Fruit fly (Drosophila melanogaster) whole organism, wandering third instar larva: ENCODE data around the gene Rap1.
A peak's percentile ranks its signal among the peaks of the same experiment; 100 is the strongest.

Experiments
- Abd-B ChIP-seq: fragments of >200 bp; optimal IDR thresholded peaks from 2 replicates; lab custom pipeline; 2017; ENCODE audit warnings: missing biosample characterization, missing genetic modification characterization
- CG32264 ChIP-seq: fragments of 200-800 bp; sonication (Bioruptor generic); optimal IDR thresholded peaks from 2 replicates; lab custom pipeline; 2016; ENCODE audit warnings: missing biosample characterization, missing genetic modification characterization
- CG9705 ChIP-seq: fragments of 200-800 bp; sonication (Bioruptor generic); optimal IDR thresholded peaks from 2 replicates; lab custom pipeline; 2018; ENCODE audit warnings: missing biosample characterization, mild to moderate bottlenecking, missing genetic modification characterization
- CrebA ChIP-seq: fragments of 200-800 bp; sonication (Bioruptor generic); optimal IDR thresholded peaks from 2 replicates; lab custom pipeline; 2016; ENCODE audit warnings: missing biosample characterization, mild to moderate bottlenecking, missing genetic modification characterization, borderline replicate concordance
- Dfd ChIP-seq: fragments of >200 bp; optimal IDR thresholded peaks from 2 replicates; lab custom pipeline; 2017; ENCODE audit warnings: missing biosample characterization, missing genetic modification characterization
- Dif ChIP-seq: fragments of 200-275, 200-300 bp; sonication (Bioruptor generic); optimal IDR thresholded peaks from 2 replicates; lab custom pipeline; 2018; ENCODE audit warnings: missing biosample characterization, missing genetic modification characterization; ENCODE audit not compliant: partially characterized antibody
- GATAd ChIP-seq: sonication (Bioruptor generic); optimal IDR thresholded peaks from 2 replicates; lab custom pipeline; 2016; ENCODE audit warnings: missing biosample characterization, missing genetic modification characterization
- HLH106 ChIP-seq: fragments of 200-800 bp; optimal IDR thresholded peaks from 3 replicates; lab custom pipeline; 2019; ENCODE audit warnings: missing biosample characterization, mild to moderate bottlenecking, missing genetic modification characterization, moderate library complexity
- Hnf4 ChIP-seq: fragments of 200-800 bp; sonication (Bioruptor generic); optimal IDR thresholded peaks from 2 replicates; lab custom pipeline; 2016; ENCODE audit warnings: missing biosample characterization, mild to moderate bottlenecking, missing genetic modification characterization
- Hr78 ChIP-seq: fragments of >200 bp; optimal IDR thresholded peaks from 2 replicates; lab custom pipeline; 2017; ENCODE audit warnings: missing biosample characterization, missing genetic modification characterization
- Hr83 ChIP-seq: fragments of 200-300 bp; sonication (Bioruptor generic); optimal IDR thresholded peaks from 2 replicates; lab custom pipeline; 2016; ENCODE audit warnings: missing biosample characterization, mild to moderate bottlenecking, missing genetic modification characterization, moderate library complexity; ENCODE audit not compliant: poor library complexity, severe bottlenecking
- Jra ChIP-seq: sonication (Bioruptor generic); optimal IDR thresholded peaks from 2 replicates; lab custom pipeline; 2016; ENCODE audit warnings: missing biosample characterization, missing genetic modification characterization
- Mio ChIP-seq: sonication (Bioruptor generic); optimal IDR thresholded peaks from 2 replicates; lab custom pipeline; 2016; ENCODE audit warnings: missing biosample characterization, missing genetic modification characterization
- Myc ChIP-seq: fragments of >200 bp; optimal IDR thresholded peaks from 2 replicates; lab custom pipeline; 2017
- N ChIP-seq: fragments of >200 bp; optimal IDR thresholded peaks from 2 replicates; lab custom pipeline; 2018; ENCODE audit warnings: missing biosample characterization, missing external identifiers, missing genetic modification characterization
- OdsH ChIP-seq: fragments of 200-800 bp; sonication (Bioruptor generic); optimal IDR thresholded peaks from 2 replicates; lab custom pipeline; 2016; ENCODE audit warnings: missing biosample characterization, mild to moderate bottlenecking, missing genetic modification characterization
- Rel ChIP-seq, 2 experiments: fragments of 200-800 bp; sonication (Bioruptor generic) in 1 of 2; optimal IDR thresholded peaks; 2 replicates in 1 of 2; 3 replicates in 1 of 2; lab custom pipeline; 2016 to 2019; ENCODE audit warnings: mild to moderate bottlenecking in 2 of 2, missing biosample characterization in 2 of 2, missing genetic modification characterization in 2 of 2, moderate library complexity in 1 of 2
- Sp1 ChIP-seq: fragments of 200-800 bp; sonication (Bioruptor generic); optimal IDR thresholded peaks from 3 replicates; lab custom pipeline; 2019; ENCODE audit warnings: missing biosample characterization, mild to moderate bottlenecking, missing genetic modification characterization, moderate library complexity
- Vsx2 ChIP-seq: fragments of 200-300, 225-300 bp; sonication (Bioruptor generic); optimal IDR thresholded peaks from 2 replicates; lab custom pipeline; 2018; ENCODE audit warnings: missing biosample characterization, missing genetic modification characterization; ENCODE audit not compliant: partially characterized antibody
- br ChIP-seq: fragments of 200-800 bp; sonication (Bioruptor generic); optimal IDR thresholded peaks from 2 replicates; lab custom pipeline; 2016; ENCODE audit warnings: missing biosample characterization, missing genetic modification characterization
- brk ChIP-seq: fragments of 200-800 bp; sonication (Bioruptor generic); optimal IDR thresholded peaks from 2 replicates; lab custom pipeline; 2016; ENCODE audit warnings: missing biosample characterization, mild to moderate bottlenecking, missing genetic modification characterization
- dl ChIP-seq, 2 experiments: fragments of 175-275, 200-275 bp in 1 of 2; fragments of 200-275 bp in 1 of 2; sonication (Bioruptor generic); optimal IDR thresholded peaks; lab custom pipeline; 2018; ENCODE audit warnings: mild to moderate bottlenecking in 2 of 2, missing biosample characterization in 2 of 2, missing genetic modification characterization in 2 of 2, moderate library complexity in 2 of 2; ENCODE audit not compliant: partially characterized antibody in 2 of 2, insufficient read depth in 1 of 2
- dmrt93B ChIP-seq: fragments of 200-800 bp; sonication (Bioruptor generic); optimal IDR thresholded peaks from 2 replicates; lab custom pipeline; 2018; ENCODE audit warnings: missing biosample characterization, mild to moderate bottlenecking, missing genetic modification characterization
- dsf ChIP-seq: sonication (Bioruptor generic); optimal IDR thresholded peaks from 2 replicates; lab custom pipeline; 2016; ENCODE audit warnings: missing biosample characterization, missing genetic modification characterization, borderline replicate concordance
- ey ChIP-seq: fragments of 200-800 bp; sonication (Bioruptor generic); optimal IDR thresholded peaks from 2 replicates; lab custom pipeline; 2016; ENCODE audit warnings: missing biosample characterization, missing genetic modification characterization
- foxo ChIP-seq, 2 experiments: fragments of 200-800 bp; sonication (Bioruptor generic); optimal IDR thresholded peaks; 2 replicates in 1 of 2; 3 replicates in 1 of 2; lab custom pipeline; 2016 to 2017; ENCODE audit warnings: missing biosample characterization in 2 of 2, missing genetic modification characterization in 2 of 2
- fru ChIP-seq: fragments of 200-800 bp; sonication (Bioruptor generic); optimal IDR thresholded peaks from 3 replicates; lab custom pipeline; 2016; ENCODE audit warnings: missing biosample characterization, mild to moderate bottlenecking, missing genetic modification characterization
- h ChIP-seq: fragments of 200-800 bp; sonication (Bioruptor generic); optimal IDR thresholded peaks from 3 replicates; lab custom pipeline; 2016; ENCODE audit warnings: missing biosample characterization, mild to moderate bottlenecking, missing genetic modification characterization
- jim ChIP-seq: fragments of 175-275, 200-325 bp; sonication (Bioruptor generic); optimal IDR thresholded peaks from 2 replicates; lab custom pipeline; 2016; ENCODE audit warnings: missing biosample characterization, mild to moderate bottlenecking, missing genetic modification characterization
- lola ChIP-seq: fragments of >200 bp; optimal IDR thresholded peaks from 2 replicates; lab custom pipeline; 2017; ENCODE audit warnings: missing biosample characterization, missing genetic modification characterization
- pan ChIP-seq: fragments of >200 bp; optimal IDR thresholded peaks from 2 replicates; lab custom pipeline; 2017
- psq ChIP-seq: fragments of 200-800 bp; sonication (Bioruptor generic); optimal IDR thresholded peaks from 3 replicates; lab custom pipeline; 2017; ENCODE audit warnings: missing biosample characterization, mild to moderate bottlenecking, missing genetic modification characterization, moderate library complexity
- rgr ChIP-seq: fragments of 200-800 bp; sonication (Bioruptor generic); optimal IDR thresholded peaks from 3 replicates; lab custom pipeline; 2016; ENCODE audit warnings: missing biosample characterization, mild to moderate bottlenecking, missing genetic modification characterization
- sage ChIP-seq: fragments of 200-800 bp; sonication (Bioruptor generic); optimal IDR thresholded peaks from 2 replicates; lab custom pipeline; 2016; ENCODE audit warnings: missing biosample characterization, mild to moderate bottlenecking, missing genetic modification characterization
- sv ChIP-seq: fragments of 200-800 bp; sonication (Bioruptor generic); optimal IDR thresholded peaks from 3 replicates; lab custom pipeline; 2016; ENCODE audit warnings: missing biosample characterization, missing genetic modification characterization
- tai ChIP-seq: sonication (Bioruptor generic); optimal IDR thresholded peaks from 2 replicates; lab custom pipeline; 2016; ENCODE audit warnings: missing biosample characterization, missing genetic modification characterization
- usp ChIP-seq: fragments of >200 bp; optimal IDR thresholded peaks from 2 replicates; lab custom pipeline; 2017; ENCODE audit warnings: missing biosample characterization, missing genetic modification characterization
- woc ChIP-seq: sonication (Bioruptor generic); optimal IDR thresholded peaks from 2 replicates; lab custom pipeline; 2016; ENCODE audit warnings: missing biosample characterization, mild to moderate bottlenecking, missing genetic modification characterization

The Rap1 gene

DNA sequence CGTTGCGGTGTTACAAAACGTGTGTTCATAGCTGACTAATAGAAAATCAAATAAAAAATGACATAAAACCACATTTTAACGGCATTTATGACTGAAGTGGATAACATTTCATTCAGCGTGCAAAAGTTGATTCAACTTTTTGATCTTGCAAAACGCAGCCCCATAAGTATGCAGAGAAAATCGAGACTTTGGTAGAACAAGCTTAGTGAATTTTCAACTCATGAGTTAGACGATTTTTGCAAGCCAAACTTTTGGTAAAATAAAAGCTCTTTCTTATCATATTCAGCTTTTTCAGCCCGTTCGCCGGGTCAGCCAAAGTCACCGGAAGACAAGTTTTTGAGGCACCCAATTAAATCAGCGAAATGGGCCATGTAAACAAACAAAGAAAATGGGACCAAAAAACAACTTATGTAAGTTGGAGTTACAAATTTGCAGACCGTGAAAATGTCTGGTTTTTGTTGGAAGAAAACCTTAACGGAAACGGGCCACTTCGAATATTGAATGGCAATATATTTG lies 30.2 kb downstream of the Rap1 start, which contains the start of gene Cpr62Ba:
Gene Cpr62Ba, minus strand, starts transcription at position 31 of the 516 bp plus-strand sequence.
- TF ChIP-seq Abd-B (GFP tag; lab: Kevin White, UChicago) (no peak), OdsH (GFP tag; lab: Kevin White, UChicago) (no peak), Myc (lab: Kevin White, UChicago) (peak; percentile 63), Hr83 (GFP tag; lab: Kevin White, UChicago) (no peak), CG32264 (GFP tag; lab: Kevin White, UChicago) (no peak), foxo (GFP tag; optimal IDR thresholded peaks at IDR 0.05; lab: Kevin White, UChicago) (no peak), GATAd (GFP tag; lab: Kevin White, UChicago) (no peak)

DNA sequence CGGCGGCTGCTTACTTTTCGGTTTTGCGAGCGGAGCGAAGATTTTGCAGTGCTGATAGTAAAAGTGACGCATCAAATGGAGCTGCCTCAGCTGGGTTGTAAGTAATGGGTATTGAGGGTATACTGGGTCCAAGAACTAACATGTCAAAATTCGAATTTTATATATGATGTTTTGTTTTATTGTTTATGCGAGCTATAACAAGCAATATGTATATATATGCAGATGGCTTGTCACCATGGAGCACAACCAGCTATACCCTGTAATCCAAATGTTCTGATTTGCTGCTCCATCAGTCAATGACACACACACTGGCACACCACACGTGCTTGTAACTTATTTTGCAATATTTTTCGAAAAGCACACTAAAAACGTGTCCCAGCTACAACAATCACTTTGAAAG lies 32.5 kb downstream of the Rap1 start:
- TF ChIP-seq Hr78 (no peak), CrebA (GFP tag; lab: Kevin White, UChicago) (no peak), woc (GFP tag; lab: Kevin White, UChicago) (peak; percentile 23), N (GFP tag; lab: Kevin White, UChicago) (no peak), ey (GFP tag; lab: Kevin White, UChicago) (peak; percentile 55), Hr83 (GFP tag; lab: Kevin White, UChicago) (no peak), dsf (no peak), sage (no peak), usp (GFP tag; lab: Kevin White, UChicago) (no peak), jim (no peak), CG9705 (GFP tag; lab: Kevin White, UChicago) (no peak), pan (lab: Kevin White, UChicago) (no peak), Vsx2 (no peak), Jra (GFP tag; lab: Kevin White, UChicago) (no peak), dl (GFP tag; optimal IDR thresholded peaks at IDR 0.05; lab: Kevin White, UChicago; ENCODE audit: insufficient read depth in 1 of 2, partially characterized antibody in 2 of 2) (no peak), Hnf4 (peak; percentile 40), Myc (lab: Kevin White, UChicago) (no peak), Dfd (no peak), sv (GFP tag; lab: Kevin White, UChicago) (no peak), h (GFP tag; lab: Kevin White, UChicago) (peak; percentile 59), Rel (GFP tag; optimal IDR thresholded peaks at IDR 0.05; lab: Kevin White, UChicago) (no peak), Rel (tag; optimal IDR thresholded peaks at IDR 0.05; lab: Kevin White, UChicago) (no peak), Mio (GFP tag; lab: Kevin White, UChicago) (no peak), HLH106 (tag; lab: Kevin White, UChicago) (peak; percentile 62), dmrt93B (GFP tag; lab: Kevin White, UChicago) (no peak), brk (GFP tag; lab: Kevin White, UChicago) (no peak), fru (GFP tag; lab: Kevin White, UChicago) (peak; percentile 69), Dif (GFP tag; lab: Kevin White, UChicago) (no peak), Abd-B (GFP tag; lab: Kevin White, UChicago) (no peak), rgr (GFP tag; lab: Kevin White, UChicago) (peak; percentile 53), psq (GFP tag; lab: Kevin White, UChicago) (no peak), tai (no peak), CG32264 (GFP tag; lab: Kevin White, UChicago) (no peak), br (GFP tag; lab: Kevin White, UChicago) (peak; percentile 41), foxo (GFP tag; optimal IDR thresholded peaks at IDR 0.05; lab: Kevin White, UChicago) (peak in 1 of 2 experiments; percentile 69), GATAd (GFP tag; lab: Kevin White, UChicago) (no peak), lola (no peak), Sp1 (GFP tag; lab: Kevin White, UChicago) (peak; percentile 51), OdsH (GFP tag; lab: Kevin White, UChicago) (peak; percentile 57)
